Fruit fly (Drosophila melanogaster) whole organism, adult: ENCODE measurements around the gene glu.

ENCODE experiments used
- CG11617 ChIP-seq: fragments of 200-800 bp; sonication (Bioruptor generic); optimal IDR thresholded peaks from 2 replicates; lab custom pipeline; 2017; ENCODE audit warnings: mild to moderate bottlenecking, missing biosample characterization, missing genetic modification reagents, missing genetic modification characterization
- CG12768 ChIP-seq: fragments of 200-800 bp; sonication (Bioruptor generic); optimal IDR thresholded peaks from 2 replicates; lab custom pipeline; 2017; ENCODE audit warnings: missing biosample characterization, missing genetic modification characterization, mild to moderate bottlenecking, moderate library complexity, missing genetic modification reagents
- CG14711 ChIP-seq: fragments of 200-800 bp; sonication (Bioruptor generic); optimal IDR thresholded peaks from 2 replicates; lab custom pipeline; 2018; ENCODE audit warnings: missing biosample characterization, mild to moderate bottlenecking, missing genetic modification characterization, moderate library complexity
- CG1620 ChIP-seq: fragments of 200-800 bp; sonication (Bioruptor generic); optimal IDR thresholded peaks from 2 replicates; lab custom pipeline; 2016; ENCODE audit warnings: missing biosample characterization, missing genetic modification characterization
- CG33017 ChIP-seq: fragments of 200-800 bp; sonication (Bioruptor generic); optimal IDR thresholded peaks from 2 replicates; lab custom pipeline; 2018; ENCODE audit warnings: missing biosample characterization, mild to moderate bottlenecking, missing genetic modification characterization, moderate library complexity
- CG5204 ChIP-seq: fragments of 200-800 bp; sonication (Bioruptor generic); optimal IDR thresholded peaks from 2 replicates; lab custom pipeline; 2016; ENCODE audit warnings: missing biosample characterization, missing genetic modification characterization
- CG7045 ChIP-seq: fragments of 200-800 bp; sonication (Bioruptor generic); optimal IDR thresholded peaks from 2 replicates; lab custom pipeline; 2017; ENCODE audit warnings: missing biosample characterization, mild to moderate bottlenecking, missing genetic modification characterization
- CG7101 ChIP-seq: fragments of 200-800 bp; sonication (Bioruptor generic); optimal IDR thresholded peaks from 2 replicates; lab custom pipeline; 2018; ENCODE audit warnings: missing biosample characterization, mild to moderate bottlenecking, missing genetic modification characterization, moderate library complexity
- Clk ChIP-seq: fragments of 200-800 bp; sonication (Bioruptor generic); optimal IDR thresholded peaks from 2 replicates; lab custom pipeline; 2017; ENCODE audit warnings: missing biosample characterization, missing genetic modification characterization
- Crg-1 ChIP-seq: fragments of 200-800 bp; sonication (Bioruptor generic); optimal IDR thresholded peaks from 2 replicates; lab custom pipeline; 2016; ENCODE audit warnings: missing biosample characterization, missing genetic modification characterization
- Hr96 ChIP-seq: fragments of 200-800 bp; sonication (Bioruptor generic); optimal IDR thresholded peaks from 2 replicates; lab custom pipeline; 2016; ENCODE audit warnings: missing biosample characterization, missing genetic modification characterization
- Mnt ChIP-seq: fragments of 200-800 bp; sonication (Bioruptor generic); optimal IDR thresholded peaks from 2 replicates; lab custom pipeline; 2016; ENCODE audit warnings: missing biosample characterization, mild to moderate bottlenecking, missing genetic modification characterization
- bab1 ChIP-seq: fragments of 200-800 bp; sonication (Bioruptor generic); optimal IDR thresholded peaks from 3 replicates; lab custom pipeline; 2019; ENCODE audit warnings: missing biosample characterization, mild to moderate bottlenecking, missing genetic modification characterization, moderate library complexity
- cic ChIP-seq: fragments of 200-800 bp; sonication (Bioruptor generic); optimal IDR thresholded peaks from 2 replicates; lab custom pipeline; 2017; ENCODE audit warnings: missing biosample characterization, mild to moderate bottlenecking, missing genetic modification characterization, moderate library complexity
- cnc ChIP-seq, 2 experiments: fragments of >200 bp; optimal IDR thresholded peaks; 2 replicates each; lab custom pipeline; 2017
- kay ChIP-seq: fragments of 200-800 bp; sonication (Bioruptor generic); peaks from one replicate; lab custom pipeline; 2016; ENCODE audit warnings: missing biosample characterization, missing genetic modification characterization, borderline replicate concordance
- ovo ChIP-seq: fragments of 200-800 bp; sonication (Bioruptor generic); optimal IDR thresholded peaks from 2 replicates; lab custom pipeline; 2016; ENCODE audit warnings: missing biosample characterization, missing genetic modification characterization
- pad ChIP-seq: fragments of 200-800 bp; sonication (Bioruptor generic); optimal IDR thresholded peaks from 3 replicates; lab custom pipeline; 2017; ENCODE audit warnings: missing biosample characterization, missing genetic modification characterization, mild to moderate bottlenecking, moderate library complexity, missing genetic modification reagents
- tj ChIP-seq: fragments of 200-800 bp; sonication (Bioruptor generic); optimal IDR thresholded peaks from 3 replicates; lab custom pipeline; 2017; ENCODE audit warnings: missing biosample characterization, mild to moderate bottlenecking, missing genetic modification characterization, moderate library complexity
- toe ChIP-seq: fragments of 200-800 bp; sonication (Bioruptor generic); optimal IDR thresholded peaks from 2 replicates; lab custom pipeline; 2016; ENCODE audit warnings: missing biosample characterization, missing genetic modification characterization

Gene glu

dm6 chr2L:16760504-16761417, 22.6 kb upstream of the glu start, which contains the start of gene ppk17:
ppk17 (minus strand) TSS chr2L:16760554.
- TF ChIP-seq kay (GFP tag; lab: Kevin White, UChicago) (peak; percentile 32), bab1 (GFP tag; lab: Kevin White, UChicago) (no peak)

dm6 chr2L:16754074-16754473, 15.9 kb upstream of the glu start, which contains the start of gene yellow-b:
yellow-b (plus strand) TSS chr2L:16754336.
- TF ChIP-seq ovo (GFP tag; lab: Kevin White, UChicago) (no peak), CG12768 (GFP tag; lab: Kevin White, UChicago) (no peak), Hr96 (GFP tag; lab: Kevin White, UChicago) (no peak), CG7045 (GFP tag; lab: Kevin White, UChicago) (no peak), CG14711 (no peak)

- TF ChIP-seq tj (GFP tag; lab: Kevin White, UChicago) (peak; percentile 59), ovo (GFP tag; lab: Kevin White, UChicago) (no peak), Mnt (no peak), Crg-1 (GFP tag; lab: Kevin White, UChicago) (no peak), CG1620 (no peak), cic (no peak), toe (GFP tag; lab: Kevin White, UChicago) (no peak), cnc (optimal IDR thresholded peaks at IDR 0.05; lab: Kevin White, UChicago) (no peak)
Observed at dm6 chr2L:16752340-16752739, 14.2 kb upstream of the glu start.

dm6 chr2L:16747145-16747544, 9.0 kb upstream of the glu start:
- no peak for TF ChIP-seq kay (GFP tag; lab: Kevin White, UChicago)
- TF ChIP-seq CG7045 (GFP tag; lab: Kevin White, UChicago), result no peak
- no peak for TF ChIP-seq CG12768 (GFP tag; lab: Kevin White, UChicago)
- no peak for TF ChIP-seq bab1 (GFP tag; lab: Kevin White, UChicago)
- TF ChIP-seq Crg-1 (GFP tag; lab: Kevin White, UChicago), result no peak
- TF ChIP-seq CG1620, result no peak
- no peak for TF ChIP-seq cic
- no peak for TF ChIP-seq CG33017 (tag; lab: Kevin White, UChicago)
- no peak for TF ChIP-seq Hr96 (GFP tag; lab: Kevin White, UChicago)

dm6 chr2L:16743055-16743805, 5.0 kb upstream of the glu start, which contains the start of the genes LSm7 and BuGZ:
LSm7 (minus strand) TSS chr2L:16743100.
BuGZ (plus strand) TSS chr2L:16743405.
- TF ChIP-seq toe (GFP tag; lab: Kevin White, UChicago) (no peak), CG7045 (GFP tag; lab: Kevin White, UChicago) (no peak), Crg-1 (GFP tag; lab: Kevin White, UChicago) (no peak), Mnt (peak; percentile 75), bab1 (GFP tag; lab: Kevin White, UChicago) (peak; percentile 57), CG11617 (GFP tag; lab: Kevin White, UChicago) (peak; percentile 33), CG14711 (no peak), cic (no peak), tj (GFP tag; lab: Kevin White, UChicago) (peak; percentile 4), pad (peak; percentile 26), cnc (optimal IDR thresholded peaks at IDR 0.05; lab: Kevin White, UChicago) (no peak), Hr96 (GFP tag; lab: Kevin White, UChicago) (peak; percentile 1), Clk (GFP tag; lab: Kevin White, UChicago) (no peak)

dm6 chr2L:16732338-16732892, 5.8 kb downstream of the glu start, which contains the start of gene Nubp1:
Nubp1 (plus strand) TSS chr2L:16732550.
- no peak for TF ChIP-seq Mnt
- no peak for TF ChIP-seq CG7101 (tag; lab: Kevin White, UChicago)
- no peak for TF ChIP-seq ovo (GFP tag; lab: Kevin White, UChicago)
- no peak for TF ChIP-seq pad
- TF ChIP-seq tj (GFP tag; lab: Kevin White, UChicago), result no peak
- no peak for TF ChIP-seq CG12768 (GFP tag; lab: Kevin White, UChicago)
- TF ChIP-seq toe (GFP tag; lab: Kevin White, UChicago), result no peak
- TF ChIP-seq CG7045 (GFP tag; lab: Kevin White, UChicago), result no peak
- no peak for TF ChIP-seq CG5204 (GFP tag; lab: Kevin White, UChicago)
- TF ChIP-seq cnc (optimal IDR thresholded peaks at IDR 0.05; lab: Kevin White, UChicago), result no peak
- TF ChIP-seq CG1620, result no peak
- TF ChIP-seq kay (GFP tag; lab: Kevin White, UChicago), result no peak
- no peak for TF ChIP-seq Hr96 (GFP tag; lab: Kevin White, UChicago)
- no peak for TF ChIP-seq Crg-1 (GFP tag; lab: Kevin White, UChicago)
- TF ChIP-seq Clk (GFP tag; lab: Kevin White, UChicago), result no peak
- no peak for TF ChIP-seq CG14711
